Worm (Caenorhabditis elegans) whole organism, young adult: ENCODE measurements around the gene mua-3.
A peak's percentile ranks its signal among the peaks of the same experiment; 100 is the strongest.

Source experiments
- B0019.2 ChIP-seq: fragments of 200-800 bp; sonication (Bioruptor generic); conservative IDR thresholded peaks from 2 replicates; pipeline ENCODE4 v1.3.6; 2022; ENCODE audit warnings: missing genetic modification reagents, missing genetic modification characterization, missing compliant biosample characterization
- B0261.1 ChIP-seq: sonication (generic microtip); optimal IDR thresholded peaks from 2 replicates; lab custom pipeline; 2016; ENCODE audit warnings: mild to moderate bottlenecking, missing genetic modification characterization, moderate library complexity, missing compliant biosample characterization
- B0336.3 ChIP-seq: fragments of 200-800 bp; sonication (Bioruptor generic); IDR thresholded peaks from 2 replicates; pipeline ENCODE4 v1.3.6; 2022; ENCODE audit warnings: missing genetic modification characterization, missing compliant biosample characterization
- C17E4.6 ChIP-seq: fragments of 200-800 bp; sonication (Bioruptor generic); IDR thresholded peaks from 2 replicates; pipeline ENCODE4 v1.3.6; 2022; ENCODE audit warnings: missing genetic modification reagents, missing genetic modification characterization, missing compliant biosample characterization
- F22D6.2 ChIP-seq: sonication (generic microtip); optimal IDR thresholded peaks from 2 replicates; lab custom pipeline; 2016; ENCODE audit warnings: mild to moderate bottlenecking, missing genetic modification characterization, missing compliant biosample characterization
- F33H1.4 ChIP-seq: fragments of 200-800 bp; sonication (Bioruptor generic); IDR thresholded peaks from 2 replicates; pipeline ENCODE4 v1.3.6; 2022; ENCODE audit warnings: missing genetic modification reagents, missing genetic modification characterization, missing compliant biosample characterization
- F49E8.2 ChIP-seq: sonication (generic microtip); optimal IDR thresholded peaks from 3 replicates; lab custom pipeline; 2017; ENCODE audit warnings: missing genetic modification characterization, mild to moderate bottlenecking, missing compliant biosample characterization, antibody characterized with exemption, moderate library complexity; ENCODE audit not compliant: insufficient read depth
- F52B5.7 ChIP-seq: sonication (generic microtip); optimal IDR thresholded peaks from 2 replicates; lab custom pipeline; 2016; ENCODE audit warnings: mild to moderate bottlenecking, missing genetic modification characterization, missing compliant biosample characterization
- Y53G8AR.9 ChIP-seq: fragments of 200-800 bp; sonication (Bioruptor generic); conservative IDR thresholded peaks from 2 replicates; pipeline ENCODE4 v1.3.6; 2022; ENCODE audit warnings: missing genetic modification reagents, missing genetic modification characterization, missing compliant biosample characterization
- Y79H2A.3 ChIP-seq: fragments of 200-800 bp; sonication (Bioruptor generic); conservative IDR thresholded peaks from 2 replicates; pipeline ENCODE4 v1.3.6; 2022; ENCODE audit warnings: missing genetic modification reagents, missing genetic modification characterization, missing compliant biosample characterization
- ama-1 ChIP-seq, 3 experiments: fragments of 150-350 bp in 1 of 3; sonication (generic microtip) in 2 of 3; optimal IDR thresholded peaks; 2 replicates each; lab custom pipeline; 2014 to 2018; ENCODE audit warnings: missing biosample characterization in 2 of 3, missing genetic modification characterization in 2 of 3, missing genetic modification reagents in 2 of 3
- aptf-3 ChIP-seq: fragments of 200-800 bp; sonication (Bioruptor generic); IDR thresholded peaks from 2 replicates; pipeline ENCODE4 v1.3.6; 2022; ENCODE audit warnings: missing genetic modification characterization, missing compliant biosample characterization
- atf-7 ChIP-seq: sonication (generic microtip); optimal IDR thresholded peaks from 2 replicates; lab custom pipeline; 2017; ENCODE audit warnings: mild to moderate bottlenecking, missing genetic modification characterization, missing compliant biosample characterization
- athp-1 ChIP-seq: sonication (generic microtip); optimal IDR thresholded peaks from 2 replicates; lab custom pipeline; 2017; ENCODE audit warnings: mild to moderate bottlenecking, missing genetic modification characterization, missing compliant biosample characterization
- cebp-2 ChIP-seq: fragments of 200-800 bp; sonication (Bioruptor generic); IDR thresholded peaks from 2 replicates; pipeline ENCODE4 v1.3.6; 2022; ENCODE audit warnings: missing genetic modification characterization, missing compliant biosample characterization
- ceh-100 ChIP-seq: fragments of 200-800 bp; sonication (Bioruptor generic); IDR thresholded peaks from 2 replicates; pipeline ENCODE4 v1.3.6; 2022; ENCODE audit warnings: missing genetic modification reagents, missing genetic modification characterization, missing compliant biosample characterization
- ceh-27 ChIP-seq: fragments of 200-800 bp; sonication (Bioruptor generic); optimal IDR thresholded peaks from 2 replicates; lab custom pipeline; 2018; ENCODE audit warnings: mild to moderate bottlenecking, missing genetic modification characterization, moderate library complexity, missing compliant biosample characterization
- dpff-1 ChIP-seq: sonication (generic microtip); optimal IDR thresholded peaks from 2 replicates; lab custom pipeline; 2017; ENCODE audit warnings: mild to moderate bottlenecking, missing genetic modification characterization, missing compliant biosample characterization
- egl-44 ChIP-seq: fragments of 200-800 bp; sonication (Bioruptor generic); IDR thresholded peaks from 2 replicates; pipeline ENCODE4 v1.3.6; 2022; ENCODE audit warnings: missing genetic modification reagents, missing genetic modification characterization, missing compliant biosample characterization
- egrh-3 ChIP-seq: fragments of 200-800 bp; sonication (Bioruptor generic); IDR thresholded peaks from 2 replicates; pipeline ENCODE4 v1.3.6; 2022; ENCODE audit warnings: missing genetic modification reagents, missing genetic modification characterization, missing compliant biosample characterization
- gei-17 ChIP-seq: fragments of 200-800 bp; sonication (Bioruptor generic); optimal IDR thresholded peaks from 2 replicates; lab custom pipeline; 2018; ENCODE audit warnings: mild to moderate bottlenecking, missing genetic modification characterization, missing compliant biosample characterization
- him-1 ChIP-seq: sonication (generic microtip); optimal IDR thresholded peaks from 2 replicates; lab custom pipeline; 2016; ENCODE audit warnings: missing genotype, missing genetic modification reagents, missing genetic modification characterization, missing compliant biosample characterization
- hmg-1.2 ChIP-seq: fragments of 200-800 bp; sonication (Bioruptor generic); IDR thresholded peaks from 2 replicates; pipeline ENCODE4 v1.3.6; 2022; ENCODE audit warnings: missing genetic modification reagents, missing genetic modification characterization, missing compliant biosample characterization
- let-526 ChIP-seq: fragments of 200-800 bp; sonication (Bioruptor generic); IDR thresholded peaks from 2 replicates; pipeline ENCODE4 v1.3.6; 2022; ENCODE audit warnings: missing genetic modification reagents, missing genetic modification characterization, missing compliant biosample characterization
- let-607 ChIP-seq, 2 experiments: fragments of 200-800 bp in 1 of 2; sonication (Bioruptor generic) in 1 of 2; sonication (generic microtip) in 1 of 2; optimal IDR thresholded peaks; 2 replicates each; lab custom pipeline; 2016 to 2018; ENCODE audit warnings: mild to moderate bottlenecking in 2 of 2, missing compliant biosample characterization in 2 of 2, missing genetic modification characterization in 2 of 2, moderate library complexity in 2 of 2, missing genotype in 1 of 2
- madf-8 ChIP-seq: fragments of 200-800 bp; sonication (Bioruptor generic); conservative IDR thresholded peaks from 2 replicates; pipeline ENCODE4 v1.3.6; 2022; ENCODE audit warnings: missing genetic modification reagents, missing genetic modification characterization, missing compliant biosample characterization
- mxl-1 ChIP-seq: sonication (generic microtip); optimal IDR thresholded peaks from 2 replicates; lab custom pipeline; 2016; ENCODE audit warnings: missing genetic modification characterization, missing compliant biosample characterization
- nfya-2 ChIP-seq: fragments of 200-800 bp; sonication (Bioruptor generic); IDR thresholded peaks from 2 replicates; pipeline ENCODE4 v1.3.6; 2022; ENCODE audit warnings: missing genetic modification reagents, missing genetic modification characterization, missing compliant biosample characterization
- nfyb-1 ChIP-seq: fragments of 200-800 bp; sonication (Bioruptor generic); IDR thresholded peaks from 2 replicates; pipeline ENCODE4 v1.3.6; 2022; ENCODE audit warnings: missing genetic modification reagents, missing genetic modification characterization, missing compliant biosample characterization
- nhr-27 ChIP-seq: fragments of 200-800 bp; sonication (Bioruptor generic); optimal IDR thresholded peaks from 2 replicates; lab custom pipeline; 2018; ENCODE audit warnings: mild to moderate bottlenecking, missing genetic modification characterization, moderate library complexity, missing compliant biosample characterization
- snpc-1.1 ChIP-seq: sonication (generic microtip); optimal IDR thresholded peaks from 2 replicates; lab custom pipeline; 2017; ENCODE audit warnings: missing genetic modification characterization, mild to moderate bottlenecking, missing compliant biosample characterization, antibody characterized with exemption, moderate library complexity, missing genotype, missing genetic modification reagents; ENCODE audit not compliant: insufficient read depth
- somi-1 ChIP-seq: fragments of 200-800 bp; sonication (Bioruptor generic); optimal IDR thresholded peaks from 2 replicates; lab custom pipeline; 2018; ENCODE audit warnings: mild to moderate bottlenecking, missing genetic modification characterization, missing compliant biosample characterization
- sptf-2 ChIP-seq: fragments of 200-800 bp; sonication (Bioruptor generic); optimal IDR thresholded peaks from 2 replicates; lab custom pipeline; 2018; ENCODE audit warnings: mild to moderate bottlenecking, missing genetic modification characterization, missing compliant biosample characterization
- tbp1 ChIP-seq: fragments of 200-800 bp; sonication (Bioruptor generic); optimal IDR thresholded peaks from 2 replicates; lab custom pipeline; 2018; ENCODE audit warnings: mild to moderate bottlenecking, missing genetic modification characterization, missing compliant biosample characterization
- unc-130 ChIP-seq: sonication (generic microtip); optimal IDR thresholded peaks from 2 replicates; lab custom pipeline; 2016; ENCODE audit warnings: missing genetic modification reagents, missing genetic modification characterization, missing compliant biosample characterization
- unc-62 ChIP-seq: fragments of 150-350 bp; optimal IDR thresholded peaks from 2 replicates; lab custom pipeline; 2014; ENCODE audit warnings: missing biosample characterization, missing genetic modification reagents, missing genetic modification characterization
- zim-3 ChIP-seq: sonication (generic microtip); optimal IDR thresholded peaks from 2 replicates; lab custom pipeline; 2017; ENCODE audit warnings: mild to moderate bottlenecking, missing genetic modification characterization, moderate library complexity, missing compliant biosample characterization
- ztf-6 ChIP-seq: fragments of 200-800 bp; sonication (Bioruptor generic); IDR thresholded peaks from 2 replicates; pipeline ENCODE4 v1.3.6; 2022; ENCODE audit warnings: missing genetic modification reagents, missing genetic modification characterization, missing compliant biosample characterization

The mua-3 gene

DNA sequence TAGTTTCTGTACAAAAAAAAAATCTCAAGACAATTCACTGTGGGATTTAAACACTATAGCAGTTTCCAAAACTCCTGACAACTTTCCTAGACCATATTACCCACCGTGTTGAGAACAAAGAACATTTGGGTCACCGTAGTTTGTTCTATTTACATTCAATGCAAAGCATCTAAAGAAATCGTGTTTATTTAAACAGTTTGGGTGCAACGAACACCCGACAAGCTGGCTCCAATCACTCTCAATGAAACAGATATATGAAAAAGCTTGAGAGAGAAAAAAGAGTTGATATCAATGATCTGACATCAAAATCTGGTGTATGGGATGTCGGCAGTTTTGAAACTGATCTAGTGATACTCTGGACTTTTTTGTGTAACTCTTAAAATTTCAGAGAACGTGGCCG is 5.5 kb upstream of the mua-3 start:
- no peak for TF ChIP-seq egl-44 (GFP tag; lab: Robert Waterston, UW)
- TF ChIP-seq zim-3 (tag; lab: Kevin White, UChicago): peak; percentile 4
- no peak for TF ChIP-seq Y79H2A.3
- TF ChIP-seq F49E8.2 (tag; lab: Kevin White, UChicago): no peak
- no peak for TF ChIP-seq hmg-1.2 (GFP tag; lab: Robert Waterston, UW)

ce11 chrIII:10156269-10156668 is 4.2 kb upstream of the mua-3 start:
- no peak for TF ChIP-seq C17E4.6
- TF ChIP-seq madf-8 (GFP tag; lab: Robert Waterston, UW): no peak
- TF ChIP-seq dpff-1 (tag; lab: Kevin White, UChicago): no peak
- TF ChIP-seq unc-130 (GFP tag; lab: Kevin White, UChicago): no peak
- no peak for TF ChIP-seq aptf-3

DNA sequence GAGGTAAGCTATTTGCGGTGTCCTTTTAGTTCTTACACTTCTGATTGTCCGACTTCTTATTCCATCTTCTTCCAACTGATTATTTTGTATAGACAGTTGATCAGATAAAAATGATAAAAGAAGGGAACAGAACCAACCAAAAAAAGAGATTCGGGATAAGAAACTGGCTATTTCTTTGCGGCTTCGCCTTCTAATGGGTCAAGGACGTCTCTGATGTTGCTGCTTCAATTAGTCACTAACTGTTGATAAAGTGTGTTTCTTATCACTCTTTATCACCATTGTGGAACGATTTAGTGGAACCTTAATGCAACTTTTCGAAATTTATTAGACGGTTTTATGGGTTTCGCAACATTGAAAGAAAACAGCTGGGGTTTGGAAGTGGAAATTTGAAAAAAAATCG is 9.8 kb downstream of the mua-3 start:
- TF ChIP-seq gei-17 (no peak), F33H1.4 (GFP tag; lab: Robert Waterston, UW) (no peak), atf-7 (tag; lab: Kevin White, UChicago) (no peak), him-1 (no peak), let-607 (tag; optimal IDR thresholded peaks at IDR 0.05; lab: Kevin White, UChicago) (no peak), nfyb-1 (GFP tag; lab: Robert Waterston, UW) (no peak), nfya-2 (GFP tag; lab: Robert Waterston, UW) (no peak), egl-44 (GFP tag; lab: Robert Waterston, UW) (no peak), B0261.1 (tag; lab: Kevin White, UChicago) (no peak), tbp1 (no peak)

- TF ChIP-seq F52B5.7 (no peak), egrh-3 (GFP tag; lab: Robert Waterston, UW) (no peak), Y53G8AR.9 (no peak), hmg-1.2 (GFP tag; lab: Robert Waterston, UW) (no peak), let-526 (GFP tag; lab: Robert Waterston, UW) (no peak), athp-1 (tag; lab: Kevin White, UChicago) (no peak), snpc-1.1 (tag; lab: Kevin White, UChicago) (no peak), mxl-1 (tag; lab: Kevin White, UChicago) (no peak), him-1 (no peak), nhr-27 (tag; lab: Kevin White, UChicago) (no peak), ama-1 (optimal IDR thresholded peaks at IDR 0.05; lab: Kevin White, UChicago) (no peak), ama-1 (GFP tag; optimal IDR thresholded peaks at IDR 0.05; lab: Kevin White, UChicago) (no peak), B0336.3 (GFP tag; lab: Robert Waterston, UW) (no peak), F22D6.2 (tag; lab: Kevin White, UChicago) (no peak), madf-8 (GFP tag; lab: Robert Waterston, UW) (no peak)
Measured at ce11 chrIII:10178023-10178422, 17.5 kb downstream of the mua-3 start.

DNA sequence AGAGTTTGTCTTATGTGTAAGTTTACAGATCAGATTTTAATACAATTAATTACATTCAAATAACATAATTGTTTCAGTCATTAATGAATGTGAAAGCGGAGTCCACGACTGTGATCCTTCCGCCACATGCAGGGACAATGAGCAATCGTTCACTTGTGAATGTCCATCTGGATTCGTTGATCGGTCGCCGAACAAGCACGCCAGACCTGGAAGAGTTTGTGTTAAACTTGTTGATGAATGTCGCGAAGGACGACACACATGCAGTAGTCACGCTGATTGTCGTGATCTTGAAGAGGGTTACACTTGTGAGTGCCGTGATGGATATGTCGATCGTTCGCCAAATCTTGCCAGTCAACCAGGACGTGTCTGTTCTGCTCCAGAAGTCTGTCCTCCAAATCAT is 18.1 kb downstream of the mua-3 start:
- TF ChIP-seq athp-1 (tag; lab: Kevin White, UChicago) (no peak), somi-1 (GFP tag; lab: Kevin White, UChicago) (no peak), cebp-2 (no peak), sptf-2 (GFP tag; lab: Kevin White, UChicago) (no peak), ceh-100 (GFP tag; lab: Robert Waterston, UW) (no peak), B0019.2 (GFP tag; lab: Robert Waterston, UW) (no peak), ztf-6 (GFP tag; lab: Robert Waterston, UW) (no peak), ceh-27 (no peak), egrh-3 (GFP tag; lab: Robert Waterston, UW) (no peak), unc-62 (GFP tag; lab: Kevin White, UChicago) (no peak), F49E8.2 (tag; lab: Kevin White, UChicago) (no peak)
